Worm (Caenorhabditis elegans): ENCODE data around the gene T25B2.3.

The T25B2.3 gene

DNA sequence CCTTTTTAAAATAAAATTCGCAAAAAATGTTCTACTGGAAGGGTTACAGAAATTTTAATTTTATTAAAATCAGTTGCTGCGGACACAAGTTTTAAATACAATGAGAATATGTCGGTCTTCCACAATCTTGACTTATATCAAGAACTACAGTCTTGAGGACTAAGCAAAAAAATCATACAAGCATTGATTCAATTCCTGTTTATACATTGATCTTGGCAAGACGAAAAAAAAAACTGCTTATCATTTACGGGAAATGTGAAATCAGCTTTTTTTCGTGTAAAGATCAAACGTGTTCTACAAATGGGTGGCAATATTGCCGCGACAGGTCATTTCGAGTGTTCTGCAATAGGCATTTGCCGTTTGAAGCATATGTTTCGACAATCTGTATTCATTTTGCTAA, 8.8 kb downstream of the T25B2.3 start, which contains the start of gene T13C5.2:
Gene T13C5.2 (plus strand): TSS at position 301 of the 400 bp plus-strand sequence.
- TF ChIP-seq cog-1 (tag; optimal IDR thresholded peaks at IDR 0.05), result no peak
- no peak for TF ChIP-seq ztf-29 (GFP tag; IDR thresholded peaks at IDR 0.05)
- no peak for TF ChIP-seq T22C8.4 (GFP tag; IDR thresholded peaks at IDR 0.05)

DNA sequence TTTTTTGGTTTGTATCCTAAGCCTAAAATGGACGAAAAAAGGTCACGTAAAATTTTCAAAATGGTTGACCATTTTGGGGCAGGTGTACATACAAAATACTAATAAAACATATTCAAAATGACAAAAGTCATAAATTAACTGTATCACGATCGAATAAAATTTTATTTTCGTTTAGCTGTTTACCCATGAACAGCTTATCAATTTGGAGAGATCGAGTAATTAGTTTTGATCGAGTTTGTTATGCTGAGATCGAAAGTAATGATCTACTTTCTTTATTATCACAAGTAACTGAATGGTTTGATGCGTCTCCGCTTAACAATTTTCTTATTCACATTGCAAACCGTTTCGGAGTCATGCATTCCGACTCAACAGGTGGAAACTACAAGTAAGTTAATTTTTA, 11.9 kb downstream of the T25B2.3 start, which contains the start of gene T13C5.10:
Gene T13C5.10 (plus strand): TSS at position 301 of the 400 bp plus-strand sequence.
- TF ChIP-seq klf-2 (GFP tag; conservative IDR thresholded peaks at IDR 0.05), result no peak
- TF ChIP-seq ztf-23 (GFP tag; IDR thresholded peaks at IDR 0.05), result no peak
- no peak for TF ChIP-seq T22C8.4 (GFP tag; IDR thresholded peaks at IDR 0.05)
- TF ChIP-seq tab-1 (GFP tag; IDR thresholded peaks at IDR 0.05), result no peak
- no peak for TF ChIP-seq ref-1 (GFP tag; conservative IDR thresholded peaks at IDR 0.05)
- no peak for TF ChIP-seq ztf-29 (GFP tag; IDR thresholded peaks at IDR 0.05)
- no peak for TF ChIP-seq med-1 (GFP tag; optimal IDR thresholded peaks at IDR 0.05; ENCODE audit: insufficient read depth)

DNA sequence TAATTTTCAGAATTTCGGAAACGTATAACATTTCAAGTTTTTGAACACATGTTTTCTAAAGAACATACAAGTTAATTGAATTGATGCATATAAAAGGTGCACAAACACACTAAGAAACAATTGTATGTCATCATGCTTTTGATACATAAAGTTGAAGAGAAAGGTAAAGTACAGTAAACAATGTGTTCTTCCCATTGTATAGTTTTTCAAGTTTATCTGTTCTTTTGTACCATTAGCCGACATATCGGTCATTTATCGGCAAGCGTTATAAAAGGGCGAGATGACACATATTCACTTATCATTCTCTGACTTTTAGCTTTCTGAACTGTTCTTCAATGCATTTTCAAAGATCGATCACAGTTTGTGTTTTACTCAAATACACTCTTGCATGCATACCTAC, 14.0 kb downstream of the T25B2.3 start, which contains the start of gene T13C5.9:
Gene T13C5.9 (plus strand): TSS at position 301 of the 400 bp plus-strand sequence.
- TF ChIP-seq T22C8.4 (GFP tag; IDR thresholded peaks at IDR 0.05) (no peak), ztf-23 (GFP tag; IDR thresholded peaks at IDR 0.05) (no peak), cog-1 (tag; optimal IDR thresholded peaks at IDR 0.05) (no peak)

DNA sequence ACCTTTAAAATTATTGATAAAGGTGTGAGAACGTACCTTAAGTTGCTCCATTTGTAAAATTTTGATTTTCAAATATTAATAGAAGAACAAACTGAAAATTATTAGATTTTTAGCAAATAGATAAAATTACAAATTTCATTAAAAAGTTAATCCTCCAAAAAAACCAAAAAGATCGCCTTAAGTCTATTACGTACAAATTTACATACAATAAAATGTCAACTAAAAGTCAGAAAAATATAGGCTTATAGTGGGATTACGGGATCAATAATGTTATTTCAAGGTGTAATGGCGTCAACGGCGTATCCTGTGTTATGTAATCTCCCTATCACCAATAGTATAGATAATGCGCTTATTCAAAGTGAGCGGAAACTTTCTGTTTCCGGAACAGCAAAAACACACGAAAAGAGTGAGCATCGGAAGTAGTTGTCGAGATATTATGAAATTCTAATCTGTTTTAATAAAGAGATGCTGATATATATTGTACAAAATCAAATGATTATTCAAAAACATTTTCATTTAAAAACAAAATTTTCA, 18.3 kb downstream of the T25B2.3 start, which contains the start of gene ceh-54:
Gene ceh-54 (minus strand): TSS at position 51 of the 534 bp plus-strand sequence.
- TF ChIP-seq cog-1 (tag; optimal IDR thresholded peaks at IDR 0.05) (no peak), ztf-23 (GFP tag; IDR thresholded peaks at IDR 0.05) (no peak), flt-1 (GFP tag; IDR thresholded peaks at IDR 0.05) (no peak), tab-1 (GFP tag; IDR thresholded peaks at IDR 0.05) (no peak), med-1 (GFP tag; optimal IDR thresholded peaks at IDR 0.05; ENCODE audit: insufficient read depth) (no peak), ref-1 (GFP tag; conservative IDR thresholded peaks at IDR 0.05) (no peak), T22C8.4 (GFP tag; IDR thresholded peaks at IDR 0.05) (no peak), ztf-29 (GFP tag; IDR thresholded peaks at IDR 0.05) (no peak), klf-2 (GFP tag; conservative IDR thresholded peaks at IDR 0.05) (no peak)

DNA sequence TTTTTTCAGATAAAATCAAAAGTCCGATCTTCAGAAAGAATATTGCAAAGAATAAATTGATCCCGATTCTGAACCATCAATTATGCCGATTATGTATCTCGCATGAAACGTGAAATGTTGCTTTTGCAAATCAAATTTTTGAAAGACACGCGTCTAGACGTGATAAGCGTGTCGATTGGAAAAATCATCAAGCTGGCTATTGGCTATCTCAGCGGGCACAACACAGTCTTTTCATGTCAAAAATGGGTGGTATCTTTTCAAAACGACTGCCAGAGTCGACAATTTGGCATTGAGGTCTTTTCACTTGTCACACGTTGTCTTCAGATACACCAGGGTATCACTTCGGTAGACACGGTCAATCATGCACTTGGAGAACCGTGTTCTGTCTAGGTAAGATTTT, 20.7 kb downstream of the T25B2.3 start, which contains the start of gene daf-9:
Gene daf-9 (plus strand): TSS at position 301 of the 400 bp plus-strand sequence.
- TF ChIP-seq flt-1 (GFP tag; IDR thresholded peaks at IDR 0.05) (no peak), ztf-29 (GFP tag; IDR thresholded peaks at IDR 0.05) (no peak), med-1 (GFP tag; optimal IDR thresholded peaks at IDR 0.05; ENCODE audit: insufficient read depth) (no peak), ztf-23 (GFP tag; IDR thresholded peaks at IDR 0.05) (no peak), T22C8.4 (GFP tag; IDR thresholded peaks at IDR 0.05) (no peak), klf-2 (GFP tag; conservative IDR thresholded peaks at IDR 0.05) (no peak), cog-1 (tag; optimal IDR thresholded peaks at IDR 0.05) (no peak), ref-1 (GFP tag; conservative IDR thresholded peaks at IDR 0.05) (no peak), tab-1 (GFP tag; IDR thresholded peaks at IDR 0.05) (no peak)

DNA sequence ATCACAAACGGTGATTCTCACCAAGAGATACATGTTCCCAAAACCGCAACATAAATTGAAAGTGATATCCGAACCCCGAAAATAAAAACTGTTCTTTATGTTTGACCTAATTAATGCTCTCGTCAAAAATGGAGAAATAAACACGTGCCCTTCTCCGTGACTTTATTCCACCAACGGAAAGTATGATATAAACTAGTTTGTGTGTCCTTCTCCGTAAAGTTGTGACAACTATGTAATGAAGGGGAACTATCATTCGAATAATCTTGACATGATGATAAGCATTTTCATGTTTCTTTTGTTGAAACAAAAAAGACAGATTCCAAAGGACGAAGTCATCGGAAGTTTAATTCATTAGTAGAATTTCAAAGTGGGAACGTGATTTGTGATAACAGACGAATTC, 25.6 kb downstream of the T25B2.3 start:
- TF ChIP-seq flt-1 (GFP tag; IDR thresholded peaks at IDR 0.05), result no peak
- no peak for TF ChIP-seq tab-1 (GFP tag; IDR thresholded peaks at IDR 0.05)
- no peak for TF ChIP-seq med-1 (GFP tag; optimal IDR thresholded peaks at IDR 0.05; ENCODE audit: insufficient read depth)
- TF ChIP-seq ztf-23 (GFP tag; IDR thresholded peaks at IDR 0.05), result no peak
- TF ChIP-seq ztf-29 (GFP tag; IDR thresholded peaks at IDR 0.05), result no peak
- no peak for TF ChIP-seq cog-1 (tag; optimal IDR thresholded peaks at IDR 0.05)
- TF ChIP-seq ref-1 (GFP tag; conservative IDR thresholded peaks at IDR 0.05), result no peak
- TF ChIP-seq klf-2 (GFP tag; conservative IDR thresholded peaks at IDR 0.05), result no peak
- no peak for TF ChIP-seq T22C8.4 (GFP tag; IDR thresholded peaks at IDR 0.05)

DNA sequence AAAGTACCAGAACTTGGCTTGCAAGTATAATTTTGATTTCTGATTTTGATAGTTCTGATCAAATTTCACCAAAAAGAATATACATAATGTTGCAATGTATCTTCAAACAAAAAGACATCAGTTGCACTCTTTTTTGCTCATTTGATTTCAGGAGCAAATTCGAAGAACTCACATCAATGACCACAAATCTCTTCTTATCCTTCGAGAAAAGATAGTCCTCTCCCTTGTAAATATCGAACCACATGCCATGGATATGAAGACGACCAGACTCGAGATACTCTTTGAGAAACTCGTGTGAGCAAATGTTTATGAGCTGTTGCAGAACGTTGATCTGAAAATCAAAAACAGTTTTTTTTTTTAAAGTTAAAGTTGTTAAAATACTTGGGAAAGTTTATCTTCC, 26.9 kb downstream of the T25B2.3 start:
- TF ChIP-seq ztf-29 (GFP tag; IDR thresholded peaks at IDR 0.05), result no peak
- TF ChIP-seq cog-1 (tag; optimal IDR thresholded peaks at IDR 0.05), result no peak
- TF ChIP-seq flt-1 (GFP tag; IDR thresholded peaks at IDR 0.05), result no peak
- no peak for TF ChIP-seq med-1 (GFP tag; optimal IDR thresholded peaks at IDR 0.05; ENCODE audit: insufficient read depth)
- TF ChIP-seq T22C8.4 (GFP tag; IDR thresholded peaks at IDR 0.05), result no peak
- no peak for TF ChIP-seq tab-1 (GFP tag; IDR thresholded peaks at IDR 0.05)
- no peak for TF ChIP-seq ztf-23 (GFP tag; IDR thresholded peaks at IDR 0.05)
- TF ChIP-seq klf-2 (GFP tag; conservative IDR thresholded peaks at IDR 0.05), result no peak

DNA sequence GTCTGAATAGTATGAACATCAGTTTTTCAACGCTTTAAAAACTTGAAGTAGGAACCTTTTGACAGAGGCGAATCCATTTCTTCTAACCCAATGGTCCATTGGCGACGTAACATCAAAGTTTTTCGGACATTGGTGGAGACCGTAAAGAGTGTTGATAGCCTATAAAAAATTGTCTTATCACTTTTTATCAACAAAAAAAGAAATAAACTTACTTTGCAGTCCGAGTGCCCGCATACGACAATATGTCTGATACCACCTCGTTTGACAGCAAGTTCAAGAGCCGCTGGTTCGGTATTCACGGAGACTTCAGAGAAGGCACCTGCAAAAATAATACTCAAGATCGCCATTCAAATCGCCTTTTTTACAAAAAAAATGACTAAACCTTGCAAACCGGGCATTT, 27.4 kb downstream of the T25B2.3 start:
- no peak for TF ChIP-seq ztf-23 (GFP tag; IDR thresholded peaks at IDR 0.05)
- no peak for TF ChIP-seq T22C8.4 (GFP tag; IDR thresholded peaks at IDR 0.05)
- TF ChIP-seq cog-1 (tag; optimal IDR thresholded peaks at IDR 0.05), result no peak
- no peak for TF ChIP-seq med-1 (GFP tag; optimal IDR thresholded peaks at IDR 0.05; ENCODE audit: insufficient read depth)
- no peak for TF ChIP-seq flt-1 (GFP tag; IDR thresholded peaks at IDR 0.05)
- no peak for TF ChIP-seq klf-2 (GFP tag; conservative IDR thresholded peaks at IDR 0.05)
- no peak for TF ChIP-seq ztf-29 (GFP tag; IDR thresholded peaks at IDR 0.05)
- TF ChIP-seq ref-1 (GFP tag; conservative IDR thresholded peaks at IDR 0.05), result no peak
- TF ChIP-seq tab-1 (GFP tag; IDR thresholded peaks at IDR 0.05), result no peak

DNA sequence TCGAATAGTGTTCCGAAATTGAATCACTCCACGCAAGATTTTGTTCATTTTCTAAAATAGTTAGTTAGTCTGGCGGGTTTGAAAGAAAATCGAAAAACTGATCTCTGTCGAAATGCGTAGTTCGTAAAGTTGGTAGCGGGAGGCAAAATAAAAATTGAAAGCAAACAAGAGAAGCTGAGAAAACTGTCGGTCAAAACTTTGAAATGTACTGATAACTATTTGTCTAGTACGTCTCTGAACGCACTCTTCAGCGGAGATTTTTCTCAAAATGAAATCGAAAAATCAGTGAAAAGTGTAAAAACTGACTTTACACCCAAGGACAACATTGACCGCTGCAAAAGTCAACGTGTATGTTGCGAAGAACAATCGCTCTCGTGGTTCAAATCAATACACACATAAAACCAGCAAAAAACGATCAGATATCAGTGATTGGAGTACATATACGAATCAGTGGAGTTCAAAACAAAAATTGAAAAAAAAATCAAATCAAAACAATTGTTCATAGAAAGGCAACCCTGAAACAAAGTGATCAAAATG, 28.8 kb downstream of the T25B2.3 start, which contains the start of gene bca-1:
Gene bca-1 (minus strand): TSS at position 51 of the 537 bp plus-strand sequence.
- TF ChIP-seq ztf-29 (GFP tag; IDR thresholded peaks at IDR 0.05), result no peak
- TF ChIP-seq flt-1 (GFP tag; IDR thresholded peaks at IDR 0.05), result no peak
- TF ChIP-seq klf-2 (GFP tag; conservative IDR thresholded peaks at IDR 0.05), result no peak
- TF ChIP-seq med-1 (GFP tag; optimal IDR thresholded peaks at IDR 0.05; ENCODE audit: insufficient read depth), result no peak
- no peak for TF ChIP-seq ztf-23 (GFP tag; IDR thresholded peaks at IDR 0.05)
- TF ChIP-seq T22C8.4 (GFP tag; IDR thresholded peaks at IDR 0.05), result no peak
- no peak for TF ChIP-seq ref-1 (GFP tag; conservative IDR thresholded peaks at IDR 0.05)
- TF ChIP-seq cog-1 (tag; optimal IDR thresholded peaks at IDR 0.05), result no peak

DNA sequence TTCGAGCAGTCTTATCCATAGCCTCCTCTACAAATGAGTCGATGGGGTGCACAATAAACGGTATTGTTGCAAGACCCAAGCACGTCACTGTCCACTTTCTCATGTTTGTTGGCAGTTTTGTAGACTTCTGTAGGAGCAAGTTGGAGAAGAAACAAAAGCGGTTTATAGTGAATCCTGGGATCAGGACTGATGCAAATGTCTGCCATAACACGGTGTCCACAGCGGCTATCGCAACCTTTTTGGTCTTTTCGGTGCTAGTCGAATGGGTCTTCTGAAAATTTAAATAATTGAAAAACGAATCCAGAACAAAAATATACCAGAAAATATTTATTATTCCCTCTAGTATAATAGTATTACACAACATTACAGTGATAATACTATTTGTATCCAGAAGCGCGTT, 29.4 kb downstream of the T25B2.3 start:
- TF ChIP-seq T22C8.4 (GFP tag; IDR thresholded peaks at IDR 0.05), result no peak
- no peak for TF ChIP-seq cog-1 (tag; optimal IDR thresholded peaks at IDR 0.05)
- no peak for TF ChIP-seq med-1 (GFP tag; optimal IDR thresholded peaks at IDR 0.05; ENCODE audit: insufficient read depth)
- no peak for TF ChIP-seq ztf-23 (GFP tag; IDR thresholded peaks at IDR 0.05)
- no peak for TF ChIP-seq flt-1 (GFP tag; IDR thresholded peaks at IDR 0.05)
- TF ChIP-seq ztf-29 (GFP tag; IDR thresholded peaks at IDR 0.05), result no peak
